Fruit fly (Drosophila melanogaster): Measurements from ENCODE around the gene CG42465.

DNA sequence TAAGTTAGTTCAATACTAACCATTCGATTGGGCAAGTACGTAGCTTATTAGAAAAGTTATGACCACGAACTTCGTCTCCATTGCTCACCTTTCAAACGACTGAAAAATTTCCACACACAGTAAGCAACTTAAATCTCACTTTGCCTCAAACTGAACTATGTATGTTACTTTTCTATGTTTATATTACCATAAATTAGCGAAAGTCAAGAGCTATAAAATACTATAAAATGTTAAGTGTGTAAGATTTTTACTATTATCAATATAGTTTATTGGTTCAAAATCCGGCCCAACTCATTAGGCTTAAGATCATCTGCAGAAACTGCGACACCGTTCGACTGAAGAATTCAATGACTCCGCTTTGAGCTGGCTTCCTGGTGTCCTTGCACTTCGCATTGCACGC, 31.5 kb upstream of the CG42465 start, which contains the start of gene Sfp24Ba:
- no peak for TF ChIP-seq CG10348 (GFP tag; IDR thresholded peaks at IDR 0.05)
- TF ChIP-seq D1 (tag; optimal IDR thresholded peaks at IDR 0.05) = no peak
- TF ChIP-seq Pif1B (GFP tag; optimal IDR thresholded peaks at IDR 0.05) = no peak
- no peak for TF ChIP-seq CG14655 (GFP tag; optimal IDR thresholded peaks at IDR 0.05)
- no peak for TF ChIP-seq CG15710 (tag; optimal IDR thresholded peaks at IDR 0.05)
- TF ChIP-seq gl (tag; optimal IDR thresholded peaks at IDR 0.05) = no peak
- no peak for TF ChIP-seq Ets98B (GFP tag; IDR thresholded peaks at IDR 0.05)
- no peak for TF ChIP-seq Snoo (tag; optimal IDR thresholded peaks at IDR 0.05)
- no peak for TF ChIP-seq CG9948 (tag; optimal IDR thresholded peaks at IDR 0.05)
- TF ChIP-seq CG34367 (tag; optimal IDR thresholded peaks at IDR 0.05) = no peak
- no peak for TF ChIP-seq rn (GFP tag; IDR thresholded peaks at IDR 0.05)

Data from whole organism, pupa.